Worm (Caenorhabditis elegans) whole organism, L4 larva: ENCODE measurements around the gene msp-45.

ENCODE experiments used
- T26A8.4 ChIP-seq: fragments of 200-800 bp; sonication (Bioruptor generic); IDR thresholded peaks from 2 replicates; pipeline ENCODE4 v1.3.6; 2022; ENCODE audit warnings: missing genetic modification characterization, missing compliant biosample characterization
- lin-13 ChIP-seq: fragments of 150-350 bp; optimal IDR thresholded peaks from 2 replicates; lab custom pipeline; 2014; ENCODE audit warnings: missing biosample characterization, missing genetic modification reagents, missing genetic modification characterization
- lin-38 ChIP-seq: fragments of 200-800 bp; sonication (Bioruptor generic); IDR thresholded peaks from 2 replicates; pipeline ENCODE4 v1.3.6; 2022; ENCODE audit warnings: missing genetic modification reagents, missing genetic modification characterization, missing compliant biosample characterization
- pqm-1 ChIP-seq: sonication (generic microtip); optimal IDR thresholded peaks from 2 replicates; lab custom pipeline; 2017; ENCODE audit warnings: missing biosample characterization, missing genetic modification characterization

DNA sequence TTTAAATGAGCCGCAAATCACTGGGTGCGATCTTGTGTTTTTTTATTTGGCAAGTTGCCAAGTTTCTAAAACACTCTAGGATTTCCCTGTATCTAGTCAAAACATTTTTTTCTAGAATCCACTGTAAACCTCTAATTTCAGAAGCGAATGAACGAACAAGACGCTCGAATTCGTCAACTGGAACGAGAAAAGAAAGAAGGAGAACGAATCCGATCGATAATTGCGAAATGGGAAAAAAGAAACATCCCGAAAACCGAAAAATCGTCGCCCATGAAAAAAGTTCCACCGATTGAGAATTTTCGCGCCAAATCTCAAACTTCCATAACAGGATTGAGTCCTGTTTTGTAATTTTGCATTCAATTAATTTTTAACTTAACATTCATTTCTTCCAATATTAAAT is 20.1 kb upstream of the msp-45 start:
- TF ChIP-seq lin-38 (no peak), lin-13 (GFP tag; lab: Kevin White, UChicago) (no peak), T26A8.4 (GFP tag; lab: Robert Waterston, UW) (no peak), pqm-1 (no peak)
